Fruit fly (Drosophila melanogaster) whole organism, adult: ENCODE measurements around the gene Tollo.

Experiments
- CG11617 ChIP-seq: fragments of 200-800 bp; sonication (Bioruptor generic); optimal IDR thresholded peaks from 2 replicates; lab custom pipeline; 2017; ENCODE audit warnings: mild to moderate bottlenecking, missing biosample characterization, missing genetic modification reagents, missing genetic modification characterization
- CG12768 ChIP-seq: fragments of 200-800 bp; sonication (Bioruptor generic); optimal IDR thresholded peaks from 2 replicates; lab custom pipeline; 2017; ENCODE audit warnings: missing biosample characterization, missing genetic modification characterization, mild to moderate bottlenecking, moderate library complexity, missing genetic modification reagents
- CG14711 ChIP-seq: fragments of 200-800 bp; sonication (Bioruptor generic); optimal IDR thresholded peaks from 2 replicates; lab custom pipeline; 2018; ENCODE audit warnings: missing biosample characterization, mild to moderate bottlenecking, missing genetic modification characterization, moderate library complexity
- CG1620 ChIP-seq: fragments of 200-800 bp; sonication (Bioruptor generic); optimal IDR thresholded peaks from 2 replicates; lab custom pipeline; 2016; ENCODE audit warnings: missing biosample characterization, missing genetic modification characterization
- CG33017 ChIP-seq: fragments of 200-800 bp; sonication (Bioruptor generic); optimal IDR thresholded peaks from 2 replicates; lab custom pipeline; 2018; ENCODE audit warnings: missing biosample characterization, mild to moderate bottlenecking, missing genetic modification characterization, moderate library complexity
- CG5204 ChIP-seq: fragments of 200-800 bp; sonication (Bioruptor generic); optimal IDR thresholded peaks from 2 replicates; lab custom pipeline; 2016; ENCODE audit warnings: missing biosample characterization, missing genetic modification characterization
- CG7045 ChIP-seq: fragments of 200-800 bp; sonication (Bioruptor generic); optimal IDR thresholded peaks from 2 replicates; lab custom pipeline; 2017; ENCODE audit warnings: missing biosample characterization, mild to moderate bottlenecking, missing genetic modification characterization
- CG7101 ChIP-seq: fragments of 200-800 bp; sonication (Bioruptor generic); optimal IDR thresholded peaks from 2 replicates; lab custom pipeline; 2018; ENCODE audit warnings: missing biosample characterization, mild to moderate bottlenecking, missing genetic modification characterization, moderate library complexity
- Clk ChIP-seq: fragments of 200-800 bp; sonication (Bioruptor generic); optimal IDR thresholded peaks from 2 replicates; lab custom pipeline; 2017; ENCODE audit warnings: missing biosample characterization, missing genetic modification characterization
- Crg-1 ChIP-seq: fragments of 200-800 bp; sonication (Bioruptor generic); optimal IDR thresholded peaks from 2 replicates; lab custom pipeline; 2016; ENCODE audit warnings: missing biosample characterization, missing genetic modification characterization
- Hr96 ChIP-seq: fragments of 200-800 bp; sonication (Bioruptor generic); optimal IDR thresholded peaks from 2 replicates; lab custom pipeline; 2016; ENCODE audit warnings: missing biosample characterization, missing genetic modification characterization
- Mnt ChIP-seq: fragments of 200-800 bp; sonication (Bioruptor generic); optimal IDR thresholded peaks from 2 replicates; lab custom pipeline; 2016; ENCODE audit warnings: missing biosample characterization, mild to moderate bottlenecking, missing genetic modification characterization
- bab1 ChIP-seq: fragments of 200-800 bp; sonication (Bioruptor generic); optimal IDR thresholded peaks from 3 replicates; lab custom pipeline; 2019; ENCODE audit warnings: missing biosample characterization, mild to moderate bottlenecking, missing genetic modification characterization, moderate library complexity
- cic ChIP-seq: fragments of 200-800 bp; sonication (Bioruptor generic); optimal IDR thresholded peaks from 2 replicates; lab custom pipeline; 2017; ENCODE audit warnings: missing biosample characterization, mild to moderate bottlenecking, missing genetic modification characterization, moderate library complexity
- cnc ChIP-seq, 2 experiments: fragments of >200 bp; optimal IDR thresholded peaks; 2 replicates each; lab custom pipeline; 2017
- kay ChIP-seq: fragments of 200-800 bp; sonication (Bioruptor generic); peaks from one replicate; lab custom pipeline; 2016; ENCODE audit warnings: missing biosample characterization, missing genetic modification characterization, borderline replicate concordance
- ovo ChIP-seq: fragments of 200-800 bp; sonication (Bioruptor generic); optimal IDR thresholded peaks from 2 replicates; lab custom pipeline; 2016; ENCODE audit warnings: missing biosample characterization, missing genetic modification characterization
- pad ChIP-seq: fragments of 200-800 bp; sonication (Bioruptor generic); optimal IDR thresholded peaks from 3 replicates; lab custom pipeline; 2017; ENCODE audit warnings: missing biosample characterization, missing genetic modification characterization, mild to moderate bottlenecking, moderate library complexity, missing genetic modification reagents
- tj ChIP-seq: fragments of 200-800 bp; sonication (Bioruptor generic); optimal IDR thresholded peaks from 3 replicates; lab custom pipeline; 2017; ENCODE audit warnings: missing biosample characterization, mild to moderate bottlenecking, missing genetic modification characterization, moderate library complexity
- toe ChIP-seq: fragments of 200-800 bp; sonication (Bioruptor generic); optimal IDR thresholded peaks from 2 replicates; lab custom pipeline; 2016; ENCODE audit warnings: missing biosample characterization, missing genetic modification characterization

Tollo gene

dm6 chr3L:15260593-15260992, 25.2 kb downstream of the Tollo start:
- TF ChIP-seq cic (GFP tag; lab: Kevin White, UChicago) = no peak
- no peak for TF ChIP-seq toe (GFP tag; lab: Kevin White, UChicago)
- no peak for TF ChIP-seq CG12768 (GFP tag; lab: Kevin White, UChicago)
- no peak for TF ChIP-seq CG11617 (GFP tag; lab: Kevin White, UChicago)
- no peak for TF ChIP-seq CG14711
- no peak for TF ChIP-seq Mnt (GFP tag; lab: Kevin White, UChicago)
- no peak for TF ChIP-seq CG7101
- no peak for TF ChIP-seq tj (GFP tag; lab: Kevin White, UChicago)
- no peak for TF ChIP-seq cnc (optimal IDR thresholded peaks at IDR 0.05; lab: Kevin White, UChicago)
- TF ChIP-seq Crg-1 (GFP tag; lab: Kevin White, UChicago) = no peak
- TF ChIP-seq CG33017 (tag; lab: Kevin White, UChicago) = no peak
- no peak for TF ChIP-seq bab1 (GFP tag; lab: Kevin White, UChicago)
- no peak for TF ChIP-seq CG7045 (GFP tag; lab: Kevin White, UChicago)

- TF ChIP-seq CG7101 = no peak
- no peak for TF ChIP-seq Clk (GFP tag; lab: Kevin White, UChicago)
- no peak for TF ChIP-seq cnc (optimal IDR thresholded peaks at IDR 0.05; lab: Kevin White, UChicago)
- TF ChIP-seq CG12768 (GFP tag; lab: Kevin White, UChicago) = no peak
- TF ChIP-seq tj (GFP tag; lab: Kevin White, UChicago) = no peak
Observed at dm6 chr3L:15261067-15261506, 25.7 kb downstream of the Tollo start.

- no peak for TF ChIP-seq CG11617 (GFP tag; lab: Kevin White, UChicago)
- no peak for TF ChIP-seq Hr96
- no peak for TF ChIP-seq CG7101
- TF ChIP-seq tj (GFP tag; lab: Kevin White, UChicago) = no peak
- TF ChIP-seq Mnt (GFP tag; lab: Kevin White, UChicago) = no peak
- TF ChIP-seq CG14711 = no peak
- TF ChIP-seq ovo (GFP tag; lab: Kevin White, UChicago) = no peak
Observed at dm6 chr3L:15262050-15262449, 26.6 kb downstream of the Tollo start.

dm6 chr3L:15264247-15265028, 29.0 kb downstream of the Tollo start:
- TF ChIP-seq CG12768 (GFP tag; lab: Kevin White, UChicago) (no peak), CG14711 (no peak), CG7101 (no peak), Clk (GFP tag; lab: Kevin White, UChicago) (no peak), CG5204 (GFP tag; lab: Kevin White, UChicago) (no peak), Crg-1 (GFP tag; lab: Kevin White, UChicago) (no peak), ovo (GFP tag; lab: Kevin White, UChicago) (no peak)

dm6 chr3L:15266628-15267027, 31.2 kb downstream of the Tollo start:
- no peak for TF ChIP-seq CG12768 (GFP tag; lab: Kevin White, UChicago)
- no peak for TF ChIP-seq bab1 (GFP tag; lab: Kevin White, UChicago)
- TF ChIP-seq CG1620 (GFP tag; lab: Kevin White, UChicago) = no peak
- no peak for TF ChIP-seq Hr96
- TF ChIP-seq cic (GFP tag; lab: Kevin White, UChicago) = no peak
- TF ChIP-seq CG11617 (GFP tag; lab: Kevin White, UChicago) = no peak
- no peak for TF ChIP-seq Mnt (GFP tag; lab: Kevin White, UChicago)
- TF ChIP-seq CG5204 (GFP tag; lab: Kevin White, UChicago) = no peak
- no peak for TF ChIP-seq pad (GFP tag; lab: Kevin White, UChicago)
- no peak for TF ChIP-seq Crg-1 (GFP tag; lab: Kevin White, UChicago)
- no peak for TF ChIP-seq CG33017 (tag; lab: Kevin White, UChicago)
- no peak for TF ChIP-seq cnc (optimal IDR thresholded peaks at IDR 0.05; lab: Kevin White, UChicago)
- no peak for TF ChIP-seq tj (GFP tag; lab: Kevin White, UChicago)
- TF ChIP-seq toe (GFP tag; lab: Kevin White, UChicago) = no peak
- TF ChIP-seq kay (GFP tag; lab: Kevin White, UChicago) = no peak
- TF ChIP-seq CG14711 = no peak

dm6 chr3L:15267710-15268609, 32.5 kb downstream of the Tollo start:
- TF ChIP-seq CG1620 (GFP tag; lab: Kevin White, UChicago) (no peak), tj (GFP tag; lab: Kevin White, UChicago) (no peak), CG7101 (no peak), Clk (GFP tag; lab: Kevin White, UChicago) (no peak), Hr96 (no peak), CG7045 (GFP tag; lab: Kevin White, UChicago) (no peak), Mnt (GFP tag; lab: Kevin White, UChicago) (no peak), CG14711 (no peak), CG12768 (GFP tag; lab: Kevin White, UChicago) (no peak), CG33017 (tag; lab: Kevin White, UChicago) (no peak), CG5204 (GFP tag; lab: Kevin White, UChicago) (no peak), bab1 (GFP tag; lab: Kevin White, UChicago) (no peak), Crg-1 (GFP tag; lab: Kevin White, UChicago) (no peak), ovo (GFP tag; lab: Kevin White, UChicago) (no peak), cic (GFP tag; lab: Kevin White, UChicago) (no peak), toe (GFP tag; lab: Kevin White, UChicago) (no peak), pad (GFP tag; lab: Kevin White, UChicago) (no peak)
